Worm (Caenorhabditis elegans): Measurements from ENCODE around the gene dod-23.

DNA sequence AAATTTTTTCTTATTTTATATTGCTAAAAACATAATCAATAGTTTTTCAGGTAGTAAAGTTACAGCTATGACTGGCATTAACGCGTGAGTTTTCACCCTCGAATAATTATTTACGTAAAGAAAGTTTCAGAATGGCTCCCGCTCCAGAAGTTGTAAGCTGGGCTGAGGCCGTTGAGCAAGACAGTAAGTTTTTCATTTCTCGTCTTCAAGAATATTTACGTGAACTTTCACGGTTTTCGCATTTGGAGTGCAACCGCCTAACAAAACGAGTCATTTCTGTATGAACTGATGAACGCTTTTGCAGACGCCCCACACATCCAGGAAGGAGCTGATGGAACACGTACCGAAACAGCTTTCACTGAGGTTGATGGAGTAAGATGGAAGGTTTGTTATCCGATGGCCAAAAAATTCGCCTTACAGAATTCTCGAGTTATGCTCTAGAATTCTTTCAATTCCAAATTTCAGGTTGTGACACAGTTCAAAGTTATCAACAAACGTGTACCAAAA is 43.8 kb upstream of the dod-23 start, which contains the start of gene eif-3.G:
- TF ChIP-seq ztf-11 (tag; optimal IDR thresholded peaks at IDR 0.05) (no peak), ztf-4 (tag; optimal IDR thresholded peaks at IDR 0.05) (no peak), ama-1 (optimal IDR thresholded peaks at IDR 0.05) (no peak), snpc-4 (tag; optimal IDR thresholded peaks at IDR 0.05) (no peak), egl-27 (tag; optimal IDR thresholded peaks at IDR 0.05) (no peak), lsy-2 (tag; optimal IDR thresholded peaks at IDR 0.05) (no peak), C34F6.9 (tag; optimal IDR thresholded peaks at IDR 0.05) (no peak), blmp-1 (tag; optimal IDR thresholded peaks at IDR 0.05; ENCODE audit: insufficient read depth) (no peak), fos-1 (tag; optimal IDR thresholded peaks at IDR 0.05) (no peak), zag-1 (tag; optimal IDR thresholded peaks at IDR 0.05) (no peak)
